Worm (Caenorhabditis elegans): Measurements from ENCODE around the gene twk-4.
A peak's percentile ranks its signal among the peaks of the same experiment; 100 is the strongest.

Gene twk-4

DNA sequence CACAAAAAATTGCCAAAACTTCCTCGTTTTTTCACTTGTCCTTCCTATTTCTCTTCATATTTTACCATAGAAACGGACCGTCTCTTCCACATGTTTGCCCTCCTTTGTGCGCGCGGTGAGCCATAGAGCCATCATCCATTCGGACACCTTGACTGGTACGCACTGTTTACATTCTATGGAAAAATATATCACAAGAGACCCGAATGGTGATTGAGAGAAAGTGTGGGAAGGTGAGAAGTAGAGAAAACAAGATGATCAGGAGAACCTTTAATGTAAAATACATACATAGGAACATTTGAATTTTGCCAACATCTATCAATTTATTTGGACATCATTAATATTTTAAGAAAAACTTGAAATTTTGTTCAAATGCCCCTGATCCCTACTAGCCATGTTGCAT lies 8.2 kb downstream of the twk-4 start:
- TF ChIP-seq med-1 (GFP tag; optimal IDR thresholded peaks at IDR 0.05; ENCODE audit: insufficient read depth) (no peak), ztf-29 (GFP tag; IDR thresholded peaks at IDR 0.05) (no peak), ztf-23 (GFP tag; IDR thresholded peaks at IDR 0.05) (no peak)

DNA sequence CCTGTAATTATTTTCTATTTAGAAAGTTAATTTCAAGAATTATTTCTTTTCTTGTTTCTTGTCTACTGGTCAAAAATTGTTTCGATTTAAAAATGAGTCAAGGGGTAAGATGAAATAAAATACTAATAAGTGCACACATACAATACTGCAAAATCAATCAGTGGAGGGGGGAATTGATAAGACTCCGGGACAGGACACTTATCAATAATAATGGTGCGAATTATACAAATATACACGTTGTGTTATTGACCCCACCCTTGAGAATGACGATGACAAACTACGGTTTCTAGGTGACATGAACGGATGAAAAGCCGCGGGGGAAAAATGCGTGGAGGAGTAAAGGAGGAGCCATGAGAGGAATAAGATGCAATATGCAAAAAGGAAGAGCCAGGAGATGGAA lies 12.9 kb downstream of the twk-4 start:
- TF ChIP-seq ref-1 (GFP tag; conservative IDR thresholded peaks at IDR 0.05) (no peak), cog-1 (tag; optimal IDR thresholded peaks at IDR 0.05) (no peak), med-1 (GFP tag; optimal IDR thresholded peaks at IDR 0.05; ENCODE audit: insufficient read depth) (no peak), tab-1 (GFP tag; IDR thresholded peaks at IDR 0.05) (no peak), ztf-23 (GFP tag; IDR thresholded peaks at IDR 0.05) (no peak), ztf-29 (GFP tag; IDR thresholded peaks at IDR 0.05) (no peak), klf-2 (GFP tag; conservative IDR thresholded peaks at IDR 0.05) (no peak)

ce11 chrII:9178811-9179210 lies 15.3 kb downstream of the twk-4 start:
- TF ChIP-seq cog-1 (tag; optimal IDR thresholded peaks at IDR 0.05): no peak
- peak; percentile 61; the same call in 1 of the 2 replicates for TF ChIP-seq tab-1 (GFP tag; IDR thresholded peaks at IDR 0.05)

ce11 chrII:9177080-9177479 lies 17.0 kb downstream of the twk-4 start, which contains the start of the genes sec-5 and pir-1:
Gene sec-5 (minus strand): TSS chrII:9177152.
Gene pir-1 (plus strand): TSS chrII:9177300.
- TF ChIP-seq flt-1 (GFP tag; IDR thresholded peaks at IDR 0.05): 0 out of 2 replicates have a peak, but pooled peaks have one; percentile 26
- TF ChIP-seq ref-1 (GFP tag; conservative IDR thresholded peaks at IDR 0.05): no peak
- no peak for TF ChIP-seq cog-1 (tag; optimal IDR thresholded peaks at IDR 0.05)

DNA sequence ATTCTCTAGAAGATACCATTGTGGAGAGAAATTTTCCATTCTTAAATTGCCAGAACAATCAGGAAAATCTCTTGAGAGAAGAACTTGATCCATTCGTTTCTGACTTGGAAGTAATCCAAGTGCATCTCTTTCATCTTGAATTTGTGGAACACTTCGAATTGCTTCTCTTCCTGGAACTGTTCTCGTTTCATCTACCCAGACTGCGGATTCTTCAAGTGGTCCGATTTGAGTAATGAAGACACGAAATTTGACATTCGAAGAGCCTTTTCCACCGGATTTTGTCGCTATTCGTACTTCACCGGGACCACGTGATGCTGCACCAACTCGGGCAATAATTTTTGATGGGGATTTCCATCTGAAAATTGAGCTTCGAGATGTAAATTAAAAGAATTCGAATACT lies 17.6 kb downstream of the twk-4 start:
- TF ChIP-seq med-1 (GFP tag; optimal IDR thresholded peaks at IDR 0.05; ENCODE audit: insufficient read depth) (no peak), T22C8.4 (GFP tag; IDR thresholded peaks at IDR 0.05) (no peak), ztf-23 (GFP tag; IDR thresholded peaks at IDR 0.05) (no peak), klf-2 (GFP tag; conservative IDR thresholded peaks at IDR 0.05) (no peak), flt-1 (GFP tag; IDR thresholded peaks at IDR 0.05) (no peak), tab-1 (GFP tag; IDR thresholded peaks at IDR 0.05) (no peak), cog-1 (tag; optimal IDR thresholded peaks at IDR 0.05) (no peak), ztf-29 (GFP tag; IDR thresholded peaks at IDR 0.05) (no peak), ref-1 (GFP tag; conservative IDR thresholded peaks at IDR 0.05) (no peak)

DNA sequence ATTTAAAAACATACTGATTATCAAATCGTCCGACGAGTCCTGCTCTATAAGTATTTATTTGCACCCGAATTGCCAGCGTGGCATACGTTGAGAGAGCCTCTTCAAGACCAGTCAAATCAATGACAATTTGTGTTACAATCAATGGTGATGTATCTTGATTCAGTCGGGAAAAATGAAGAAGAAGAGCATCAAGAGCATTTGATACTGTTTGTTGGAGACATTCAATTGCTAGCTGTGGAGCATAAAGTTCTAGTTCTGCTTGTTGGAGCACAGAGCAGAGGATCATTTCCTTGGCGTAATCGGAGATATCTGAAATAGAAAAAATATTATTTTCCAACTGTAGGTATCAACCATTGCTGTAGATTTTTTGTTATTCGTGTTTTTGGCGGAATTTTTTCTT lies 20.6 kb downstream of the twk-4 start:
- TF ChIP-seq klf-2 (GFP tag; conservative IDR thresholded peaks at IDR 0.05): no peak
- TF ChIP-seq flt-1 (GFP tag; IDR thresholded peaks at IDR 0.05): no peak
- TF ChIP-seq med-1 (GFP tag; optimal IDR thresholded peaks at IDR 0.05; ENCODE audit: insufficient read depth): no peak
- TF ChIP-seq cog-1 (tag; optimal IDR thresholded peaks at IDR 0.05): no peak
- no peak for TF ChIP-seq ref-1 (GFP tag; conservative IDR thresholded peaks at IDR 0.05)

DNA sequence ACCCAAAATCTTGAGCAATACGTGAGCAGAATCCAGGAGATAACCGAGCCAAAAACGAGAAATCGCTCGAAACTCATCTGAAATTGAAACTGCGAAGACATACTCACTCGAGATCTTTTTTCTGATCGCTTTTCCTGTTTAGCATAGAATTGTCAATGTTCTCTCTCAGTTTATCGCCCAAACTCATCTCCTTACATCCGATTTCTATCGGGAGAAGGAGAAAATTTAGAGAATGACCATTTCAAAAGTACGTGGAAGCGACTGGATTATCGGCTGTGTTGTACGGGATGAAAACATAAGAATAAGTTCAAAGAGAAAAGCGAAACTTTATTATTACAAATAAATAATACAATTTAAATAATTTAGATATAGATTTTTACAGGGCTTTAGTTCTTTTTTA lies 21.2 kb downstream of the twk-4 start, which contains the start of gene T23G7.2:
Gene T23G7.2 (minus strand): TSS at position 101 of the 400 bp plus-strand sequence.
- TF ChIP-seq T22C8.4 (GFP tag; IDR thresholded peaks at IDR 0.05) (no peak), ref-1 (GFP tag; conservative IDR thresholded peaks at IDR 0.05) (no peak), med-1 (GFP tag; optimal IDR thresholded peaks at IDR 0.05; ENCODE audit: insufficient read depth) (no peak), flt-1 (GFP tag; IDR thresholded peaks at IDR 0.05) (no peak), ztf-29 (GFP tag; IDR thresholded peaks at IDR 0.05) (no peak), klf-2 (GFP tag; conservative IDR thresholded peaks at IDR 0.05) (no peak), ztf-23 (GFP tag; IDR thresholded peaks at IDR 0.05) (no peak), cog-1 (tag; optimal IDR thresholded peaks at IDR 0.05) (no peak), tab-1 (GFP tag; IDR thresholded peaks at IDR 0.05) (no peak)

ce11 chrII:9171466-9172187 lies 22.5 kb downstream of the twk-4 start:
- TF ChIP-seq cog-1 (tag; optimal IDR thresholded peaks at IDR 0.05) (no peak), ref-1 (GFP tag; conservative IDR thresholded peaks at IDR 0.05) (no peak), tab-1 (GFP tag; IDR thresholded peaks at IDR 0.05) (no peak), ztf-23 (GFP tag; IDR thresholded peaks at IDR 0.05) (no peak), T22C8.4 (GFP tag; IDR thresholded peaks at IDR 0.05) (no peak), flt-1 (GFP tag; IDR thresholded peaks at IDR 0.05) (no peak), ztf-29 (GFP tag; IDR thresholded peaks at IDR 0.05) (no peak), klf-2 (GFP tag; conservative IDR thresholded peaks at IDR 0.05) (no peak), med-1 (GFP tag; optimal IDR thresholded peaks at IDR 0.05; ENCODE audit: insufficient read depth) (no peak)

DNA sequence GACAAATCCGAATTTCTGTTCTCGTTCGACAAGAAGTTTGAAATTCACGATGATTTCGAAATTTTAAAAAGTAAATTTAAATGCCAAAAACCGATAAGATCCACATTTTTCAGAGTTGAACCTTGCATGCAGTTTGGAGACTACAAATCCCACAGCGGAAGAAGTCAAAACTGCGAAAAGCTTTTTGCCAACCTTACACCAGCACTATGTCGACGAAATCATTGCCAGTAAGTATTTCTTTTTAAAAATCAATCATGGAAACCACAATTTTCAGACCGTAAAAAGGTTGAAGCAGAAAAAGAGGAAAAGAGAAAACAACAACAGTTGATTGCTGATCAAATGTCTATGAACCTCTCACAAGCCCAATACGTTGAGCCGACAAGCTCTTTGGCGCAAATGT lies 23.2 kb downstream of the twk-4 start:
- TF ChIP-seq klf-2 (GFP tag; conservative IDR thresholded peaks at IDR 0.05): no peak
- no peak for TF ChIP-seq med-1 (GFP tag; optimal IDR thresholded peaks at IDR 0.05; ENCODE audit: insufficient read depth)
- TF ChIP-seq ref-1 (GFP tag; conservative IDR thresholded peaks at IDR 0.05): no peak
- TF ChIP-seq ztf-23 (GFP tag; IDR thresholded peaks at IDR 0.05): no peak
- no peak for TF ChIP-seq flt-1 (GFP tag; IDR thresholded peaks at IDR 0.05)
- TF ChIP-seq T22C8.4 (GFP tag; IDR thresholded peaks at IDR 0.05): no peak
- TF ChIP-seq cog-1 (tag; optimal IDR thresholded peaks at IDR 0.05): no peak
- no peak for TF ChIP-seq ztf-29 (GFP tag; IDR thresholded peaks at IDR 0.05)
- TF ChIP-seq tab-1 (GFP tag; IDR thresholded peaks at IDR 0.05): no peak

- TF ChIP-seq tab-1 (GFP tag; IDR thresholded peaks at IDR 0.05): no peak
- TF ChIP-seq ztf-23 (GFP tag; IDR thresholded peaks at IDR 0.05): no peak
Observed at ce11 chrII:9170048-9170447, 24.0 kb downstream of the twk-4 start.
